Fruit fly (Drosophila melanogaster) whole organism, embryonic: ENCODE results near the gene CG13047.

Experiments
- Abd-B ChIP-seq: fragments of 200-800 bp; sonication (Bioruptor generic); optimal IDR thresholded peaks from 2 replicates; lab custom pipeline; 2018; ENCODE audit warnings: missing biosample characterization, mild to moderate bottlenecking, missing genetic modification characterization, moderate library complexity
- Atf3 ChIP-seq: fragments of 200-800 bp; sonication (Bioruptor generic); optimal IDR thresholded peaks from 3 replicates; lab custom pipeline; 2016; ENCODE audit warnings: missing biosample characterization, missing genetic modification characterization
- Bdp1 ChIP-seq: fragments of 200-800 bp; sonication (Bioruptor generic); optimal IDR thresholded peaks from 3 replicates; lab custom pipeline; 2016; ENCODE audit warnings: missing biosample characterization, missing genetic modification characterization
- CG10431 ChIP-seq: fragments of 200-800 bp; sonication (Bioruptor generic); optimal IDR thresholded peaks from 3 replicates; lab custom pipeline; 2018; ENCODE audit warnings: missing biosample characterization, mild to moderate bottlenecking, missing genetic modification characterization
- CG10979 ChIP-seq: fragments of 200-800 bp; sonication (Bioruptor generic); optimal IDR thresholded peaks from 2 replicates; lab custom pipeline; 2018; ENCODE audit warnings: missing biosample characterization, mild to moderate bottlenecking, missing genetic modification characterization, moderate library complexity
- CG13624 ChIP-seq: fragments of 200-800 bp; sonication (Bioruptor generic); optimal IDR thresholded peaks from 2 replicates; lab custom pipeline; 2016; ENCODE audit warnings: missing biosample characterization, missing genetic modification characterization
- CG16815 ChIP-seq: fragments of 200-800 bp; sonication (Bioruptor generic); optimal IDR thresholded peaks from 3 replicates; lab custom pipeline; 2017; ENCODE audit warnings: missing biosample characterization, mild to moderate bottlenecking, missing genetic modification characterization
- CG2875 ChIP-seq: fragments of 200-800 bp; sonication (Bioruptor generic); optimal IDR thresholded peaks from 2 replicates; lab custom pipeline; 2017; ENCODE audit warnings: missing biosample characterization, mild to moderate bottlenecking, missing genetic modification characterization, missing genetic modification reagents
- CG31388 ChIP-seq: fragments of 200-800 bp; sonication (Bioruptor generic); optimal IDR thresholded peaks from 2 replicates; lab custom pipeline; 2016; ENCODE audit warnings: missing biosample characterization, missing genetic modification characterization
- CG32532 ChIP-seq: fragments of 200-800 bp; sonication (Bioruptor generic); IDR thresholded peaks from 2 replicates; pipeline ENCODE4 v1.3.6; 2022; ENCODE audit warnings: missing biosample characterization, missing genetic modification characterization
- CG6272 ChIP-seq: fragments of 200-800 bp; sonication (Bioruptor generic); IDR thresholded peaks from 2 replicates; pipeline ENCODE4 v1.3.6; 2022; ENCODE audit warnings: missing biosample characterization, missing genetic modification characterization
- CG6813 ChIP-seq: fragments of 200-800 bp; sonication (Bioruptor generic); optimal IDR thresholded peaks from 2 replicates; lab custom pipeline; 2017; ENCODE audit warnings: missing biosample characterization, missing genetic modification characterization, mild to moderate bottlenecking, moderate library complexity, missing genetic modification reagents
- CG7745 ChIP-seq: fragments of 200-800 bp; sonication (Bioruptor generic); optimal IDR thresholded peaks from 2 replicates; lab custom pipeline; 2018; ENCODE audit warnings: missing biosample characterization, mild to moderate bottlenecking, missing genetic modification characterization, moderate library complexity
- CG8290 ChIP-seq, 3 experiments: fragments of 200-800 bp; sonication (Bioruptor generic); optimal IDR thresholded peaks; 2 replicates each; lab custom pipeline; 2016 to 2019; ENCODE audit warnings: missing biosample characterization in 3 of 3, missing genetic modification characterization in 3 of 3, mild to moderate bottlenecking in 2 of 3, moderate library complexity in 1 of 3
- CG8359 ChIP-seq: fragments of 200-800 bp; sonication (Bioruptor generic); optimal IDR thresholded peaks from 2 replicates; lab custom pipeline; 2017; ENCODE audit warnings: missing biosample characterization, mild to moderate bottlenecking, missing genetic modification characterization, borderline replicate concordance
- CG9437 ChIP-seq: fragments of 200-800 bp; sonication (Bioruptor generic); optimal IDR thresholded peaks from 2 replicates; lab custom pipeline; 2018; ENCODE audit warnings: missing biosample characterization, mild to moderate bottlenecking, missing genetic modification characterization
- CG9932 ChIP-seq: fragments of 200-800 bp; sonication (Bioruptor generic); IDR thresholded peaks from 2 replicates; pipeline ENCODE4 v1.3.6; 2022; ENCODE audit warnings: missing biosample characterization, missing genetic modification characterization
- CoRest ChIP-seq: fragments of 200-800 bp; sonication (Bioruptor generic); optimal IDR thresholded peaks from 3 replicates; lab custom pipeline; 2018; ENCODE audit warnings: missing biosample characterization, mild to moderate bottlenecking, missing genetic modification characterization, moderate library complexity
- Dref ChIP-seq: fragments of 200-800 bp; sonication (Bioruptor generic); IDR thresholded peaks from 2 replicates; pipeline ENCODE4 v1.3.6; 2022; ENCODE audit warnings: missing biosample characterization, missing genetic modification characterization
- Eip74EF ChIP-seq, 2 experiments: fragments of 200-800 bp in 1 of 2; fragments of >200 bp in 1 of 2; sonication (Bioruptor generic) in 1 of 2; optimal IDR thresholded peaks; 2 replicates each; lab custom pipeline; 2017 to 2019; ENCODE audit warnings: missing biosample characterization in 2 of 2, missing genetic modification characterization in 2 of 2, mild to moderate bottlenecking in 1 of 2, moderate library complexity in 1 of 2
- Fer1 ChIP-seq: fragments of 200-800 bp; sonication (Bioruptor generic); optimal IDR thresholded peaks from 2 replicates; lab custom pipeline; 2017; ENCODE audit warnings: missing biosample characterization, mild to moderate bottlenecking, missing genetic modification characterization
- Hmr ChIP-seq: fragments of 200-800 bp; sonication (Bioruptor generic); optimal IDR thresholded peaks from 3 replicates; lab custom pipeline; 2017; ENCODE audit warnings: mild to moderate bottlenecking, missing biosample characterization, missing genetic modification reagents, missing genetic modification characterization
- Hr78 ChIP-seq, 2 experiments: fragments of 200-800 bp in 1 of 2; fragments of >200 bp in 1 of 2; sonication (Bioruptor generic) in 1 of 2; optimal IDR thresholded peaks; 2 replicates each; lab custom pipeline; 2017 to 2019; ENCODE audit warnings: missing biosample characterization in 2 of 2, missing genetic modification characterization in 2 of 2, mild to moderate bottlenecking in 1 of 2, moderate library complexity in 1 of 2
- Meics ChIP-seq: fragments of 200-800 bp; sonication (Bioruptor generic); optimal IDR thresholded peaks from 2 replicates; lab custom pipeline; 2017; ENCODE audit warnings: missing biosample characterization, mild to moderate bottlenecking, missing genetic modification characterization
- Optix ChIP-seq: fragments of 200-800 bp; sonication (Bioruptor generic); IDR thresholded peaks from 3 replicates; pipeline ENCODE4 v1.3.6; 2022; ENCODE audit warnings: missing biosample characterization, missing genetic modification characterization
- TFAM ChIP-seq: fragments of 200-800 bp; sonication (Bioruptor generic); optimal IDR thresholded peaks from 2 replicates; lab custom pipeline; 2017; ENCODE audit warnings: missing biosample characterization, missing genetic modification characterization, inconsistent platforms
- al ChIP-seq: fragments of 200-800 bp; sonication (Bioruptor generic); IDR thresholded peaks from 2 replicates; pipeline ENCODE4 v1.3.6; 2022; ENCODE audit warnings: missing biosample characterization, missing genetic modification characterization
- aop ChIP-seq: fragments of 200-800 bp; sonication (Bioruptor generic); IDR thresholded peaks from 2 replicates; pipeline ENCODE4 v1.3.6; 2022; ENCODE audit warnings: missing biosample characterization, missing genetic modification characterization
- ap ChIP-seq: fragments of 200-800 bp; sonication (Bioruptor generic); IDR thresholded peaks from 2 replicates; pipeline ENCODE4 v1.3.6; 2022; ENCODE audit warnings: missing biosample characterization, missing genetic modification characterization
- cato ChIP-seq: fragments of 200-800 bp; sonication (Bioruptor generic); optimal IDR thresholded peaks from 2 replicates; lab custom pipeline; 2016; ENCODE audit warnings: missing biosample characterization, missing genetic modification characterization, borderline replicate concordance
- dati ChIP-seq: fragments of 200-800 bp; sonication (Bioruptor generic); IDR thresholded peaks from 2 replicates; pipeline ENCODE4 v1.3.6; 2022; ENCODE audit warnings: missing biosample characterization, missing genetic modification characterization
- dimm ChIP-seq: fragments of 200-800 bp; sonication (Bioruptor generic); IDR thresholded peaks from 2 replicates; pipeline ENCODE4 v1.3.6; 2022; ENCODE audit warnings: missing biosample characterization, missing genetic modification characterization
- eyg ChIP-seq: fragments of 200-800 bp; sonication (Bioruptor generic); optimal IDR thresholded peaks from 3 replicates; lab custom pipeline; 2016; ENCODE audit warnings: missing biosample characterization, missing genetic modification characterization
- ftz-f1 ChIP-seq: fragments of 200-800 bp; sonication (Bioruptor generic); optimal IDR thresholded peaks from 2 replicates; lab custom pipeline; 2016; ENCODE audit warnings: missing biosample characterization, missing genetic modification characterization
- gsb-n ChIP-seq: fragments of 200-800 bp; sonication (Bioruptor generic); optimal IDR thresholded peaks from 3 replicates; lab custom pipeline; 2018; ENCODE audit warnings: missing biosample characterization, mild to moderate bottlenecking, missing genetic modification characterization
- h ChIP-seq: fragments of >200 bp; optimal IDR thresholded peaks from 2 replicates; lab custom pipeline; 2017
- ham ChIP-seq: fragments of 200-800 bp; sonication (Bioruptor generic); IDR thresholded peaks from 2 replicates; pipeline ENCODE4 v1.3.6; 2022; ENCODE audit warnings: missing biosample characterization, missing genetic modification characterization
- inv ChIP-seq: fragments of 200-800 bp; sonication (Bioruptor generic); IDR thresholded peaks from 2 replicates; pipeline ENCODE4 v1.3.6; 2022; ENCODE audit warnings: missing biosample characterization, missing genetic modification characterization; ENCODE audit not compliant: partially characterized antibody
- lilli ChIP-seq: fragments of 200-800 bp; sonication (Bioruptor generic); optimal IDR thresholded peaks from 3 replicates; lab custom pipeline; 2016; ENCODE audit warnings: missing biosample characterization, missing genetic modification characterization
- maf-S ChIP-seq: fragments of 200-800 bp; sonication (Bioruptor generic); optimal IDR thresholded peaks from 2 replicates; lab custom pipeline; 2016; ENCODE audit warnings: missing biosample characterization, missing genetic modification characterization
- nerfin-2 ChIP-seq: fragments of 200-800 bp; sonication (Bioruptor generic); IDR thresholded peaks from 2 replicates; pipeline ENCODE4 v1.3.6; 2022; ENCODE audit warnings: missing biosample characterization, missing genetic modification characterization; ENCODE audit not compliant: partially characterized antibody
- pum ChIP-seq: fragments of 200-800 bp; sonication (Bioruptor generic); optimal IDR thresholded peaks from 2 replicates; lab custom pipeline; 2016; ENCODE audit warnings: missing biosample characterization, missing genetic modification characterization
- ro ChIP-seq: fragments of 200-800 bp; sonication (Bioruptor generic); IDR thresholded peaks from 2 replicates; pipeline ENCODE4 v1.3.6; 2022; ENCODE audit warnings: missing biosample characterization, missing genetic modification characterization
- sob ChIP-seq: fragments of 200-800 bp; sonication (Bioruptor generic); IDR thresholded peaks from 2 replicates; pipeline ENCODE4 v1.3.6; 2022; ENCODE audit warnings: missing biosample characterization, missing genetic modification characterization
- sqz ChIP-seq: fragments of 200-800 bp; sonication (Bioruptor generic); optimal IDR thresholded peaks from 3 replicates; lab custom pipeline; 2018; ENCODE audit warnings: missing biosample characterization, mild to moderate bottlenecking, missing genetic modification characterization
- tin ChIP-seq: fragments of 200-800 bp; sonication (Bioruptor generic); optimal IDR thresholded peaks from 3 replicates; lab custom pipeline; 2016; ENCODE audit warnings: missing biosample characterization, missing genetic modification characterization
- toy ChIP-seq: fragments of 200-800 bp; sonication (Bioruptor generic); IDR thresholded peaks from 2 replicates; pipeline ENCODE4 v1.3.6; 2022; ENCODE audit warnings: missing biosample characterization, missing genetic modification characterization
- vnd ChIP-seq: fragments of 200-800 bp; sonication (Bioruptor generic); IDR thresholded peaks from 3 replicates; pipeline ENCODE4 v1.3.6; 2022; ENCODE audit warnings: missing biosample characterization, missing genetic modification characterization; ENCODE audit not compliant: partially characterized antibody
- zen ChIP-seq: fragments of 200-800 bp; sonication (Bioruptor generic); optimal IDR thresholded peaks from 3 replicates; lab custom pipeline; 2018; ENCODE audit warnings: missing biosample characterization, mild to moderate bottlenecking, missing genetic modification characterization, moderate library complexity

The CG13047 gene

DNA sequence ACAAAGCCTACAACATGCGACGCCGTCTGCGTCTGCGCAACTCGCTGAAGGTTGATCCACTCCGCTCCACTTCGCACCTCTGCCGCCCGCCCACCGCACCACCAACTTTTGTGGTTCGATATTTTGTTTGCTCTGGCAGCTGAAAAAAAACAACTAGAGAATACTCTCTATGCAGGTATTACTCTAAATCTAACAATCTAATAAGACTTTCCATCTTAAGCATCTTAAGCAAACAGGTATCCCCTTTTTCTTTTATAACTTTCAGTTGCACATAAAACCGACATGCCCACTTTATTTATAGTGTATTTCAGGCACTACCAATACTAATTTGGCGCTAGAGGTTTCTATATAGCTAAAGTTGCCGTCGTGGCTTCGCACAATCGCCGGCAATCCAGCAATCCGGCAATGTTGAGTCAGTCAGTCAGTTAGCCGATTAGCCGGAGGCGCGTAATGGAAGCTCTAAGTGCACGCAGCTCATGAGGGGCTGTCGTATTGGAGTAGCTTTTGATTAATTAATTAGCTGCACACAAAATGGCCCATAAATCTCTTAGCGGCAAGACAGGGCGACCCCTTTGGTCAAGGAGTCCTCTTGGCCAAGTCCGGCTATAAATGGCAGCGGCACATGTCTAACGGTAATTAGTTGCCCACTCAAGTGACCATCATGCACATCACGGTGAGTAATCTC, 43.2 kb upstream of the CG13047 start, which contains the start of gene CG13058 (continued):
- TF ChIP-seq CoRest (tag; lab: Kevin White, UChicago) (peak; percentile 80), aop (GFP tag; lab: Robert Waterston, UW) (no peak), Atf3 (peak; percentile 44), CG7745 (no peak), TFAM (no peak), CG10979 (tag; lab: Kevin White, UChicago) (no peak), al (0 out of 2 replicates have a peak, but pooled peaks have one; percentile 23), dati (no peak), Bdp1 (peak; percentile 10), CG9932 (GFP tag; lab: Robert Waterston, UW) (peak; percentile 77), Abd-B (peak; percentile 18), CG32532 (no peak), Fer1 (GFP tag; lab: Kevin White, UChicago) (peak; percentile 84), Hmr (GFP tag; lab: Kevin White, UChicago) (peak; percentile 61), inv (GFP tag; lab: Robert Waterston, UW) (no peak), CG10431 (GFP tag; lab: Kevin White, UChicago) (no peak), sqz (no peak), CG6813 (GFP tag; lab: Kevin White, UChicago) (no peak), zen (tag; lab: Kevin White, UChicago) (no peak), ham (no peak), nerfin-2 (GFP tag; lab: Robert Waterston, UW) (no peak), ap (GFP tag; lab: Robert Waterston, UW) (peak; percentile 59), eyg (GFP tag; lab: Kevin White, UChicago) (no peak), dimm (GFP tag; lab: Robert Waterston, UW) (peak; percentile 23; the same call in 1 of the 2 replicates), CG31388 (GFP tag; lab: Kevin White, UChicago) (no peak), Meics (peak; percentile 61), CG13624 (GFP tag; lab: Kevin White, UChicago) (no peak), sob (GFP tag; lab: Robert Waterston, UW) (no peak), CG16815 (peak; percentile 17), cato (GFP tag; lab: Kevin White, UChicago) (no peak), Optix (GFP tag; lab: Robert Waterston, UW) (peak; percentile 55; the same call in 1 of the 3 replicates), CG8359 (GFP tag; lab: Kevin White, UChicago) (no peak), vnd (GFP tag; lab: Robert Waterston, UW) (no peak), maf-S (GFP tag; lab: Kevin White, UChicago) (peak; percentile 16), pum (GFP tag; lab: Kevin White, UChicago) (no peak), CG2875 (no peak), Hr78 (GFP tag; optimal IDR thresholded peaks at IDR 0.05; lab: Kevin White, UChicago) (no peak), ftz-f1 (GFP tag; lab: Kevin White, UChicago) (no peak), Eip74EF (GFP tag; optimal IDR thresholded peaks at IDR 0.05; lab: Kevin White, UChicago) (peak in 1 of 2 experiments; percentile 15), toy (GFP tag; lab: Robert Waterston, UW) (no peak), ro (no peak), CG8290 (GFP tag; optimal IDR thresholded peaks at IDR 0.05; lab: Kevin White, UChicago) (no peak), CG8290 (tag; optimal IDR thresholded peaks at IDR 0.05; lab: Kevin White, UChicago) (peak in 1 of 2 experiments; percentile 81), tin (GFP tag; lab: Kevin White, UChicago) (peak; percentile 25), lilli (GFP tag; lab: Kevin White, UChicago) (peak; percentile 68), gsb-n (tag; lab: Kevin White, UChicago) (no peak), Dref (no peak), CG9437 (GFP tag; lab: Kevin White, UChicago) (peak; percentile 50), h (lab: Kevin White, UChicago) (no peak), CG6272 (GFP tag; lab: Robert Waterston, UW) (no peak)
